Worm (Caenorhabditis elegans): ENCODE measurements around the gene F54C8.1.
A peak's percentile ranks its signal among the peaks of the same experiment; 100 is the strongest.
"Not testable (repeated sequence)": the region's sequence is repeated elsewhere in the genome, so short reads cannot be mapped to it uniquely, and the experiment has no call there.

DNA sequence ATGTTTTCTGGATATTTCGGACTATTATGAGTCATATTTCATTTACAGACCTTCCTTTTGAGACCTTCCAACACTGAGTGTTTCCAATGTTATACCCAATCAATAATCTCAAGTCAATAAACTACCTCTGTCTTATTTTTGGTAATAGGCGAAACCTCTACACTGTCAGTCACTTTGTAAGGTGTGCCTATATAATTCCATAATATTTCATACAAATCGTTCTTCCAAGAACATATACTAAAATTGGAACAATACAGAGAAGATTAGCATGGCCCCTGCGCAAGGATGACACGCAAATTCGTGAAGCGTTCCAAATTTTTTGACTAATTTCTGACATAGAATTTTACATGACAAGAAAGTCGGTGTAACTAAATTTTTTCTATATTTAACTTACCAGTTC is 9.9 kb downstream of the F54C8.1 start:
- TF ChIP-seq sea-2 (GFP tag; IDR thresholded peaks at IDR 0.05); B0261.1 (tag; optimal IDR thresholded peaks at IDR 0.05); snpc-4 (GFP tag; optimal IDR thresholded peaks at IDR 0.05); him-1 (tag; optimal IDR thresholded peaks at IDR 0.05); Y79H2A.3 (GFP tag; conservative IDR thresholded peaks at IDR 0.05); bed-2 (GFP tag; IDR thresholded peaks at IDR 0.05); ztf-18 (tag; optimal IDR thresholded peaks at IDR 0.05); attf-6 (GFP tag; IDR thresholded peaks at IDR 0.05); somi-1 (GFP tag; optimal IDR thresholded peaks at IDR 0.05): not testable (repeated sequence)
- peak in 2 of 4 experiments; percentile 81 to 86 for TF ChIP-seq snpc-4 (tag; optimal IDR thresholded peaks at IDR 0.05)
